Worm (Caenorhabditis elegans) whole organism, early embryonic: Measurements from ENCODE around the gene B0361.9.
A peak's percentile ranks its signal among the peaks of the same experiment; 100 is the strongest.

Experiments used
- B0310.2 ChIP-seq: sonication (generic microtip); optimal IDR thresholded peaks from 2 replicates; lab custom pipeline; 2016; ENCODE audit warnings: mild to moderate bottlenecking, missing genetic modification characterization, missing compliant biosample characterization
- F13C5.2 ChIP-seq: sonication (generic microtip); optimal IDR thresholded peaks from 2 replicates; lab custom pipeline; 2017; ENCODE audit warnings: mild to moderate bottlenecking, missing genetic modification characterization, inconsistent platforms, missing compliant biosample characterization
- aly-1 ChIP-seq: sonication (generic microtip); optimal IDR thresholded peaks from 2 replicates; lab custom pipeline; 2016; ENCODE audit warnings: missing genetic modification characterization, missing compliant biosample characterization
- ama-1 ChIP-seq: fragments of 150-350 bp; optimal IDR thresholded peaks from 2 replicates; lab custom pipeline; 2014
- ceh-13 ChIP-seq: fragments of 200-800 bp; sonication (Bioruptor generic); optimal IDR thresholded peaks from 2 replicates; lab custom pipeline; 2018; ENCODE audit warnings: mild to moderate bottlenecking, missing genetic modification characterization, missing compliant biosample characterization
- ceh-36 ChIP-seq: sonication (generic microtip); optimal IDR thresholded peaks from 2 replicates; lab custom pipeline; 2016; ENCODE audit warnings: missing genetic modification characterization, inconsistent platforms, missing compliant biosample characterization
- ets-7 ChIP-seq: sonication (generic microtip); optimal IDR thresholded peaks from 2 replicates; lab custom pipeline; 2016; ENCODE audit warnings: missing genotype, missing genetic modification characterization, missing compliant biosample characterization
- flt-1 ChIP-seq: fragments of 200-800 bp; sonication (Bioruptor generic); IDR thresholded peaks from 2 replicates; pipeline ENCODE4 v1.3.6; 2022; ENCODE audit warnings: missing genetic modification characterization, missing compliant biosample characterization
- hmbx-1 ChIP-seq: sonication (generic microtip); optimal IDR thresholded peaks from 2 replicates; lab custom pipeline; 2016; ENCODE audit warnings: mild to moderate bottlenecking, missing genetic modification characterization, missing compliant biosample characterization
- hmg-4 ChIP-seq: fragments of 200-800 bp; sonication (Bioruptor generic); optimal IDR thresholded peaks from 2 replicates; lab custom pipeline; 2018; ENCODE audit warnings: mild to moderate bottlenecking, missing genetic modification characterization, missing compliant biosample characterization
- hnd-1 ChIP-seq: sonication (generic microtip); optimal IDR thresholded peaks from 2 replicates; lab custom pipeline; 2016; ENCODE audit warnings: missing genetic modification characterization, missing compliant biosample characterization
- pes-1 ChIP-seq: fragments of 200-800 bp; sonication (Bioruptor generic); IDR thresholded peaks from 2 replicates; pipeline ENCODE4 v1.3.6; 2022; ENCODE audit warnings: missing genetic modification reagents, missing genetic modification characterization, missing compliant biosample characterization
- scrt-1 ChIP-seq: fragments of 200-800 bp; sonication (Bioruptor generic); IDR thresholded peaks from 2 replicates; pipeline ENCODE4 v1.3.6; 2022; ENCODE audit warnings: missing genetic modification characterization, missing compliant biosample characterization
- sea-1 ChIP-seq: fragments of 200-800 bp; sonication (Bioruptor generic); conservative IDR thresholded peaks from 2 replicates; pipeline ENCODE4 v1.3.6; 2022; ENCODE audit warnings: missing genetic modification characterization, missing compliant biosample characterization
- tbx-11 ChIP-seq: fragments of 200-800 bp; sonication (Bioruptor generic); IDR thresholded peaks from 2 replicates; pipeline ENCODE4 v1.3.6; 2022; ENCODE audit warnings: missing genetic modification characterization, missing compliant biosample characterization
- tbx-37 ChIP-seq: fragments of 200-800 bp; sonication (Bioruptor generic); conservative IDR thresholded peaks from 2 replicates; pipeline ENCODE4 v1.3.6; 2022; ENCODE audit warnings: missing genetic modification reagents, missing genetic modification characterization, missing compliant biosample characterization
- tra-4 ChIP-seq: sonication (generic microtip); optimal IDR thresholded peaks from 2 replicates; lab custom pipeline; 2017; ENCODE audit warnings: missing genetic modification characterization, missing compliant biosample characterization

The B0361.9 gene

DNA sequence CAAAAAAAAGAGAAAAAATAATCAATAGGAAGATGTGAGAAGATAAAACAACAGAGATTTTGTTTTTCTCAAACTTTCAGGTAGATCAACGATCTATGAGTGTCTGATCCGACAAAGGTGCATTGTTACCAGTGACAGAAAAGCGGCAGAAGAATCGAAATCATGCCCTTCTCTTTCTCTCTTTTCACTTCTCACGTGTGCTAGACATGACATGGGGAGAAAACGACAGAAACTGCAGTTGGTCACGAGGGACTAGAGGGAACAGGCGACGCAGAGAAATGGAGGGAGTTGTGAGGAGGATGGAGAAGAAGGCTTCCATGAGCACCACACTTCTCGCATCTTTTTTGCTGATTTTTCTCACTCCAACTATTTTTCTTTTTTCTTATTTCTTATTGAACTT lies 35.8 kb upstream of the B0361.9 start, which contains the start of gene F56C9.10:
TSS of gene F56C9.10 (minus strand) at position 97 of the 400 bp plus-strand sequence.
- peak; percentile 25 for TF ChIP-seq F13C5.2 (tag; lab: Kevin White, UChicago)
- TF ChIP-seq scrt-1 (GFP tag; lab: Robert Waterston, UW): no peak
- peak; percentile 40 for TF ChIP-seq hmg-4

DNA sequence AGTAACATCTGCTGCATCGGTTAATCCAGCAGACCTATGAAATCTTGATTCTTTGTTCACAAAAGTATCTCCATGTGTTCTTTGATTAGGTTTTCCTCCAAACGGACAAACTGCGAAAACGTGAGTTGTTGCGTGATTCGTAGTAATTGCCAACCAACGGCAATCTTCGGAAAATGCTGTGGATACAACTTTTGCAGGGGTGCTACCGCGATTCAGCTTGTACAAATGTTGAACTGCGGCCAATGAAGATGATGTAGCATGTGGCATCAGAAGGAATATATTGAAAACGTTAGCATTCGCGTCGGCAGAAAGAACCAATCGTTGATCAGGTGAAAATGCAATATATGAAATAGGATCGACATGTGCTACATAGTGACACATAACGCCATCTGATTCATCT lies 32.2 kb upstream of the B0361.9 start:
- TF ChIP-seq flt-1 (GFP tag; lab: Robert Waterston, UW) (no peak), tra-4 (tag; lab: Kevin White, UChicago) (no peak), hnd-1 (tag; lab: Kevin White, UChicago) (no peak), ceh-36 (tag; lab: Kevin White, UChicago) (no peak), pes-1 (GFP tag; lab: Robert Waterston, UW) (no peak), hmbx-1 (no peak), scrt-1 (GFP tag; lab: Robert Waterston, UW) (no peak), hmg-4 (no peak), sea-1 (GFP tag; lab: Robert Waterston, UW) (no peak), ama-1 (lab: Kevin White, UChicago) (no peak)

DNA sequence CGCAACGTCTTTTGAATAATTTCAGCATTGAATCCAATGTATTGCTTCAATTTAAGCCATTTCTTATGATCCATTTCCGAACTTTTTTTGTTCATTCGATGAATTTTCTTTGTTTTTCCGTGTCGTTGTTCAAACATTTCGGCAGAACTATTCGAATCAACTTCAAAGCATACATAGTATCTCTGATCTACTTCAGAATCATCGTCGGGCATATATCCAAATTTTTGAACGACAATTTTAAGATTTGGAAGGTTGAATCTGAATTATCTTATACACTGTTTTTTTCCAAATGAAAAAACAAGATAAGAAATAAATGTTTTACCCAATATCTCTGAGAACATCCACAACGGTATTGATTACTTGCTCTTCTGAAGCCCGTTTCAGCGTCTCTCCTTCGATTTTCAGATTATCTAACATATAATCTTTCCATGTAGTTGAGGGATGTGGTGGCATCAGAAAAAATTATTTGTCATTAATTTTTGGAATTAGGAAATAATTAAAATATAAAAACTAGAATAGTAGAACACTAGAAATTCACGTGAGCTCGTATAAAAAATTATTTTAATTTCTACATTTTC lies 29.8 kb upstream of the B0361.9 start, which contains the start of gene lab-2:
TSS of gene lab-2 (minus strand) at position 453 of the 578 bp plus-strand sequence.
- TF ChIP-seq hmg-4: no peak
- TF ChIP-seq scrt-1 (GFP tag; lab: Robert Waterston, UW): no peak
- TF ChIP-seq tbx-37: no peak
- no peak for TF ChIP-seq flt-1 (GFP tag; lab: Robert Waterston, UW)

DNA sequence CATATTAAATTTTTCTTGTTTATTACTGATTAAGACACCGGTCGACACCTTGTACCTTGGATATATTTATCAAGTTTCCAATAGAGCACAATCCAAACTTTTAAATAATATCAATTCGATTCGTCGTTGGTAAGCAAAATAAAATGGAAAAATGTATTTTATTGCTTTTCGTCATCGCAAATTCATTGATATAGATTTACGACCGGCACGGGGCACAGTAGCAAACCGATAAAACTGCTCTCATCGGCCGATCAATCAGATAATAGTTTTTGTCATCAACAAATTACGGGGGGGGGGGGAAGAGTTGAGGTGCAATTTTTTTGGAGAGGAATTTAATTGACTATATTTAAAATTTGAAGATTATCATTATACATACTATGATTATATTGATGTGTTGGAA lies 23.9 kb upstream of the B0361.9 start:
- TF ChIP-seq tra-4 (tag; lab: Kevin White, UChicago) (no peak), sea-1 (GFP tag; lab: Robert Waterston, UW) (no peak), tbx-11 (GFP tag; lab: Robert Waterston, UW) (no peak), aly-1 (no peak), scrt-1 (GFP tag; lab: Robert Waterston, UW) (no peak), F13C5.2 (tag; lab: Kevin White, UChicago) (no peak), B0310.2 (tag; lab: Kevin White, UChicago) (no peak), ets-7 (tag; lab: Kevin White, UChicago) (no peak), hmg-4 (no peak), hmbx-1 (no peak), ceh-36 (tag; lab: Kevin White, UChicago) (no peak), hnd-1 (tag; lab: Kevin White, UChicago) (no peak), tbx-37 (no peak), flt-1 (GFP tag; lab: Robert Waterston, UW) (no peak), ceh-13 (GFP tag; lab: Kevin White, UChicago) (no peak), pes-1 (GFP tag; lab: Robert Waterston, UW) (no peak), ama-1 (lab: Kevin White, UChicago) (no peak)

DNA sequence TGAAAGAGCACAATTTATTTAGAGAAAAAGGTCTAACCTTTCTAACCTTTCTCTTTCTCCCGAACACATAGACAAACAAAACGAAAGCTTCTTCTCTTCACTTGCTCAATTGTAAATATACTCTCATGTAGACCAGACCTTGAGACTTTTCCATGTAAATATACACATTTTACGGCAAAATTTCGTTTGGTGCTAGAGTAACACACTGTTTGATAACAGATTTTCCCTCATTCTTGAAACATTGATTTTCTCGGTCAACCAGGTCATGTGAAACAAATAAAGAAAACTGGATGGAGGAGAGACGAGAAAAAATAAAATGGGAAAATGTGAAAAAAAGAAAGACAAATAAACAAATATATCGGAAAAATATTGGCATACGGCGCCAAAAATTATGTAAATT lies 22.6 kb upstream of the B0361.9 start:
- TF ChIP-seq flt-1 (GFP tag; lab: Robert Waterston, UW): no peak

DNA sequence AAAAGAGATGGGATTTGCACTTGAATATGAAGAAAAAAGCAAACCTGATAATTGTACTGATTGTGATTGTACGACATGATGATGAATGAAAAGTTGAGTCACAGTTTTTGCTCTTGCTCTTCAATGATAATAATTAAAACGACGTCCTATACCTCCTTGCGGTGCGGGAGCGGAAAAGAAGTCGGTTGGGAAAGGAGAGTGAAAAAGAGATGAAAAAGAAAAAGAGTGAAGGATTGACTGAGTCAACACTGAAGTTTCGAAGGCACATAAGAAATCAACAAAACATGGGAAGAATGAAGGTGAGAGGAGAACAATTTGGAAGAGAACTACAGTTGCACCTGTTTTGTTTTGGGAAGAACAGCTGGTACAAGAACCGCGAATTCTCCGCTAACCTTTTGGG lies 20.0 kb upstream of the B0361.9 start, which contains the start of gene F56C9.8:
TSS of gene F56C9.8 (minus strand) at position 120 of the 400 bp plus-strand sequence.
- TF ChIP-seq sea-1 (GFP tag; lab: Robert Waterston, UW) (no peak), hmbx-1 (no peak), aly-1 (no peak), ama-1 (lab: Kevin White, UChicago) (no peak), flt-1 (GFP tag; lab: Robert Waterston, UW) (no peak), ets-7 (tag; lab: Kevin White, UChicago) (no peak), tbx-37 (no peak), hmg-4 (no peak), B0310.2 (tag; lab: Kevin White, UChicago) (no peak), F13C5.2 (tag; lab: Kevin White, UChicago) (no peak), ceh-36 (tag; lab: Kevin White, UChicago) (no peak), pes-1 (GFP tag; lab: Robert Waterston, UW) (no peak), ceh-13 (GFP tag; lab: Kevin White, UChicago) (no peak), scrt-1 (GFP tag; lab: Robert Waterston, UW) (no peak), hnd-1 (tag; lab: Kevin White, UChicago) (no peak), tbx-11 (GFP tag; lab: Robert Waterston, UW) (no peak), tra-4 (tag; lab: Kevin White, UChicago) (no peak)

DNA sequence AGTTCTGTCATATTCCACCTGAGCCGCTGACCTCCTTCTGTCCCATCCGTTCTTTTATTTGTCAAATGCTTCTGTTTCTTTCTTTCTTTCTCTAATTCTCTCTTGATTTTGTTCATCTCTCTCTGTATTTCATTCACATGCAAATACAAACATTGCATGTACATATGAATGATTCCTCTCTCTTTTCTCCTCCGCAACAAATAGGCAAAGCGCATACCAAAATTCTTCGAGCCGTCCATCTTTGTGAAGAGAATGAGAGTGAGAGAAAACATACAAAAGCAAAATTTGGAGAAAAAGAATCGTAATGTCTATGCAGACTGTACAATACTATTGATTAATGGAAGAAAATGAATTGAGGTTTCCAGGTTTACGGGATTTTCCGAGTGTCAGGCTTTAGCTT lies 17.9 kb upstream of the B0361.9 start:
- TF ChIP-seq tbx-11 (GFP tag; lab: Robert Waterston, UW) (no peak), scrt-1 (GFP tag; lab: Robert Waterston, UW) (no peak), tra-4 (tag; lab: Kevin White, UChicago) (no peak), flt-1 (GFP tag; lab: Robert Waterston, UW) (no peak), ceh-36 (tag; lab: Kevin White, UChicago) (no peak), ets-7 (tag; lab: Kevin White, UChicago) (no peak), tbx-37 (no peak), ama-1 (lab: Kevin White, UChicago) (no peak), hmg-4 (no peak), B0310.2 (tag; lab: Kevin White, UChicago) (no peak), pes-1 (GFP tag; lab: Robert Waterston, UW) (no peak), aly-1 (no peak), ceh-13 (GFP tag; lab: Kevin White, UChicago) (no peak), sea-1 (GFP tag; lab: Robert Waterston, UW) (no peak)
